Worm (Caenorhabditis elegans) whole organism, early embryonic: ENCODE measurements around the gene trxr-2.
A peak's percentile ranks its signal among the peaks of the same experiment; 100 is the strongest.

Experiments used
- B0310.2 ChIP-seq: sonication (generic microtip); optimal IDR thresholded peaks from 2 replicates; lab custom pipeline; 2016; ENCODE audit warnings: mild to moderate bottlenecking, missing genetic modification characterization, missing compliant biosample characterization
- F13C5.2 ChIP-seq: sonication (generic microtip); optimal IDR thresholded peaks from 2 replicates; lab custom pipeline; 2017; ENCODE audit warnings: mild to moderate bottlenecking, missing genetic modification characterization, inconsistent platforms, missing compliant biosample characterization
- aly-1 ChIP-seq: sonication (generic microtip); optimal IDR thresholded peaks from 2 replicates; lab custom pipeline; 2016; ENCODE audit warnings: missing genetic modification characterization, missing compliant biosample characterization
- ama-1 ChIP-seq: fragments of 150-350 bp; optimal IDR thresholded peaks from 2 replicates; lab custom pipeline; 2014
- ceh-13 ChIP-seq: fragments of 200-800 bp; sonication (Bioruptor generic); optimal IDR thresholded peaks from 2 replicates; lab custom pipeline; 2018; ENCODE audit warnings: mild to moderate bottlenecking, missing genetic modification characterization, missing compliant biosample characterization
- ceh-36 ChIP-seq: sonication (generic microtip); optimal IDR thresholded peaks from 2 replicates; lab custom pipeline; 2016; ENCODE audit warnings: missing genetic modification characterization, inconsistent platforms, missing compliant biosample characterization
- ets-7 ChIP-seq: sonication (generic microtip); optimal IDR thresholded peaks from 2 replicates; lab custom pipeline; 2016; ENCODE audit warnings: missing genotype, missing genetic modification characterization, missing compliant biosample characterization
- flt-1 ChIP-seq: fragments of 200-800 bp; sonication (Bioruptor generic); IDR thresholded peaks from 2 replicates; pipeline ENCODE4 v1.3.6; 2022; ENCODE audit warnings: missing genetic modification characterization, missing compliant biosample characterization
- hmbx-1 ChIP-seq: sonication (generic microtip); optimal IDR thresholded peaks from 2 replicates; lab custom pipeline; 2016; ENCODE audit warnings: mild to moderate bottlenecking, missing genetic modification characterization, missing compliant biosample characterization
- hmg-4 ChIP-seq: fragments of 200-800 bp; sonication (Bioruptor generic); optimal IDR thresholded peaks from 2 replicates; lab custom pipeline; 2018; ENCODE audit warnings: mild to moderate bottlenecking, missing genetic modification characterization, missing compliant biosample characterization
- hnd-1 ChIP-seq: sonication (generic microtip); optimal IDR thresholded peaks from 2 replicates; lab custom pipeline; 2016; ENCODE audit warnings: missing genetic modification characterization, missing compliant biosample characterization
- pes-1 ChIP-seq: fragments of 200-800 bp; sonication (Bioruptor generic); IDR thresholded peaks from 2 replicates; pipeline ENCODE4 v1.3.6; 2022; ENCODE audit warnings: missing genetic modification reagents, missing genetic modification characterization, missing compliant biosample characterization
- scrt-1 ChIP-seq: fragments of 200-800 bp; sonication (Bioruptor generic); IDR thresholded peaks from 2 replicates; pipeline ENCODE4 v1.3.6; 2022; ENCODE audit warnings: missing genetic modification characterization, missing compliant biosample characterization
- sea-1 ChIP-seq: fragments of 200-800 bp; sonication (Bioruptor generic); conservative IDR thresholded peaks from 2 replicates; pipeline ENCODE4 v1.3.6; 2022; ENCODE audit warnings: missing genetic modification characterization, missing compliant biosample characterization
- tbx-11 ChIP-seq: fragments of 200-800 bp; sonication (Bioruptor generic); IDR thresholded peaks from 2 replicates; pipeline ENCODE4 v1.3.6; 2022; ENCODE audit warnings: missing genetic modification characterization, missing compliant biosample characterization
- tbx-37 ChIP-seq: fragments of 200-800 bp; sonication (Bioruptor generic); conservative IDR thresholded peaks from 2 replicates; pipeline ENCODE4 v1.3.6; 2022; ENCODE audit warnings: missing genetic modification reagents, missing genetic modification characterization, missing compliant biosample characterization
- tra-4 ChIP-seq: sonication (generic microtip); optimal IDR thresholded peaks from 2 replicates; lab custom pipeline; 2017; ENCODE audit warnings: missing genetic modification characterization, missing compliant biosample characterization

Gene trxr-2

ce11 chrIII:8960664-8961063 lies 47.1 kb downstream of the trxr-2 start, which contains the start of gene ZK643.6:
Gene ZK643.6 (minus strand): TSS chrIII:8960764.
- TF ChIP-seq B0310.2 (tag; lab: Kevin White, UChicago) (no peak), F13C5.2 (tag; lab: Kevin White, UChicago) (no peak), ets-7 (no peak), ceh-36 (no peak), hmg-4 (GFP tag; lab: Kevin White, UChicago) (no peak), tra-4 (tag; lab: Kevin White, UChicago) (no peak), scrt-1 (GFP tag; lab: Robert Waterston, UW) (no peak), ama-1 (lab: Kevin White, UChicago) (no peak)

- no peak for TF ChIP-seq tbx-37 (GFP tag; lab: Robert Waterston, UW)
- TF ChIP-seq B0310.2 (tag; lab: Kevin White, UChicago): no peak
- no peak for TF ChIP-seq hmg-4 (GFP tag; lab: Kevin White, UChicago)
- no peak for TF ChIP-seq tra-4 (tag; lab: Kevin White, UChicago)
- no peak for TF ChIP-seq sea-1 (GFP tag; lab: Robert Waterston, UW)
- TF ChIP-seq hmbx-1 (tag; lab: Kevin White, UChicago): no peak
- TF ChIP-seq ceh-13 (GFP tag; lab: Kevin White, UChicago): no peak
- TF ChIP-seq ama-1 (lab: Kevin White, UChicago): no peak
- no peak for TF ChIP-seq flt-1 (GFP tag; lab: Robert Waterston, UW)
- no peak for TF ChIP-seq F13C5.2 (tag; lab: Kevin White, UChicago)
- TF ChIP-seq pes-1: no peak
- TF ChIP-seq ceh-36: no peak
- TF ChIP-seq ets-7: no peak
- no peak for TF ChIP-seq tbx-11 (GFP tag; lab: Robert Waterston, UW)
- TF ChIP-seq scrt-1 (GFP tag; lab: Robert Waterston, UW): no peak
- no peak for TF ChIP-seq aly-1 (tag; lab: Kevin White, UChicago)
- no peak for TF ChIP-seq hnd-1
These were observed 48.4 kb downstream of the trxr-2 start, which contains the start of gene grl-25 for ce11 chrIII:8961993-8962392. Gene grl-25 (plus strand): TSS chrIII:8962293.

ce11 chrIII:8962475-8962874 lies 48.9 kb downstream of the trxr-2 start:
- TF ChIP-seq tbx-11 (GFP tag; lab: Robert Waterston, UW) (no peak), ceh-36 (no peak), aly-1 (tag; lab: Kevin White, UChicago) (no peak), hnd-1 (no peak), ets-7 (no peak), flt-1 (GFP tag; lab: Robert Waterston, UW) (no peak), tbx-37 (GFP tag; lab: Robert Waterston, UW) (no peak), B0310.2 (tag; lab: Kevin White, UChicago) (no peak), hmbx-1 (tag; lab: Kevin White, UChicago) (no peak), ceh-13 (GFP tag; lab: Kevin White, UChicago) (no peak), hmg-4 (GFP tag; lab: Kevin White, UChicago) (no peak), F13C5.2 (tag; lab: Kevin White, UChicago) (no peak), tra-4 (tag; lab: Kevin White, UChicago) (no peak), scrt-1 (GFP tag; lab: Robert Waterston, UW) (no peak), sea-1 (GFP tag; lab: Robert Waterston, UW) (no peak), pes-1 (no peak), ama-1 (lab: Kevin White, UChicago) (no peak)

ce11 chrIII:8964684-8965283 lies 51.2 kb downstream of the trxr-2 start:
- TF ChIP-seq aly-1 (tag; lab: Kevin White, UChicago): peak; percentile 16
- no peak for TF ChIP-seq scrt-1 (GFP tag; lab: Robert Waterston, UW)
